Fruit fly (Drosophila melanogaster) whole organism, embryonic: ENCODE measurements around the gene CG42814.

Experiments
- Adf1 ChIP-seq: fragments of 200-800 bp; sonication (Bioruptor generic); IDR thresholded peaks from 2 replicates; pipeline ENCODE4 v1.3.6; 2022; ENCODE audit warnings: missing biosample characterization, missing genetic modification characterization
- B-H2 ChIP-seq: fragments of 200-800 bp; sonication (Bioruptor generic); optimal IDR thresholded peaks from 2 replicates; lab custom pipeline; 2018; ENCODE audit warnings: missing biosample characterization, mild to moderate bottlenecking, missing genetic modification characterization
- CG11560 ChIP-seq: fragments of 200-800 bp; sonication (Bioruptor generic); IDR thresholded peaks from 3 replicates; pipeline ENCODE4 v1.3.6; 2022; ENCODE audit warnings: missing biosample characterization, missing genetic modification characterization
- CG11696 ChIP-seq: fragments of 200-800 bp; sonication (Bioruptor generic); IDR thresholded peaks from 2 replicates; pipeline ENCODE4 v1.3.6; 2022; ENCODE audit warnings: missing biosample characterization, missing genetic modification characterization
- CG12155 ChIP-seq: fragments of 200-800 bp; sonication (Bioruptor generic); optimal IDR thresholded peaks from 3 replicates; lab custom pipeline; 2016; ENCODE audit warnings: missing biosample characterization, missing genetic modification characterization
- CG13894 ChIP-seq: fragments of 200-800 bp; sonication (Bioruptor generic); optimal IDR thresholded peaks from 3 replicates; lab custom pipeline; 2018; ENCODE audit warnings: missing biosample characterization, mild to moderate bottlenecking, missing genetic modification characterization, moderate library complexity
- CG14860 ChIP-seq: fragments of 200-800 bp; sonication (Bioruptor generic); IDR thresholded peaks from 3 replicates; pipeline ENCODE4 v1.3.6; 2022; ENCODE audit warnings: missing biosample characterization, missing genetic modification characterization; ENCODE audit not compliant: partially characterized antibody
- CG15479 ChIP-seq: fragments of 200-800 bp; sonication (Bioruptor generic); optimal IDR thresholded peaks from 3 replicates; lab custom pipeline; 2019; ENCODE audit warnings: missing biosample characterization, mild to moderate bottlenecking, missing genetic modification characterization, moderate library complexity
- CG15601 ChIP-seq: fragments of 200-800 bp; sonication (Bioruptor generic); optimal IDR thresholded peaks from 3 replicates; lab custom pipeline; 2019; ENCODE audit warnings: missing biosample characterization, mild to moderate bottlenecking, missing genetic modification characterization, moderate library complexity
- CG1603 ChIP-seq: fragments of 200-800 bp; sonication (Bioruptor generic); optimal IDR thresholded peaks from 2 replicates; lab custom pipeline; 2019; ENCODE audit warnings: missing biosample characterization, mild to moderate bottlenecking, missing genetic modification characterization, moderate library complexity
- CG16813 ChIP-seq: fragments of 200-800 bp; sonication (Bioruptor generic); IDR thresholded peaks from 3 replicates; pipeline ENCODE4 v1.3.6; 2022; ENCODE audit warnings: missing biosample characterization, missing genetic modification characterization; ENCODE audit not compliant: partially characterized antibody
- CG2199 ChIP-seq: fragments of 200-800 bp; sonication (Bioruptor generic); IDR thresholded peaks from 3 replicates; pipeline ENCODE4 v1.3.6; 2022; ENCODE audit warnings: missing biosample characterization, missing genetic modification characterization
- CG30431 ChIP-seq: fragments of 200-800 bp; sonication (Bioruptor generic); optimal IDR thresholded peaks from 2 replicates; lab custom pipeline; 2017; ENCODE audit warnings: missing biosample characterization, missing genetic modification characterization
- CG31365 ChIP-seq: fragments of 200-800 bp; sonication (Bioruptor generic); optimal IDR thresholded peaks from 2 replicates; lab custom pipeline; 2018; ENCODE audit warnings: missing biosample characterization, mild to moderate bottlenecking, missing genetic modification characterization
- CG33213 ChIP-seq: fragments of 200-800 bp; sonication (Bioruptor generic); optimal IDR thresholded peaks from 3 replicates; lab custom pipeline; 2016; ENCODE audit warnings: missing biosample characterization, missing genetic modification characterization
- CG33557 ChIP-seq: fragments of 200-800 bp; sonication (Bioruptor generic); optimal IDR thresholded peaks from 2 replicates; lab custom pipeline; 2019; ENCODE audit warnings: missing biosample characterization, mild to moderate bottlenecking, missing genetic modification characterization, moderate library complexity
- CG3847 ChIP-seq: fragments of 200-800 bp; sonication (Bioruptor generic); IDR thresholded peaks from 2 replicates; pipeline ENCODE4 v1.3.6; 2022; ENCODE audit warnings: missing biosample characterization, missing genetic modification characterization
- CG4820 ChIP-seq: fragments of 200-800 bp; sonication (Bioruptor generic); optimal IDR thresholded peaks from 3 replicates; lab custom pipeline; 2016; ENCODE audit warnings: missing biosample characterization, missing genetic modification characterization
- CG8290 ChIP-seq, 3 experiments: fragments of 200-800 bp; sonication (Bioruptor generic); optimal IDR thresholded peaks; 2 replicates each; lab custom pipeline; 2016 to 2019; ENCODE audit warnings: missing biosample characterization in 3 of 3, missing genetic modification characterization in 3 of 3, mild to moderate bottlenecking in 2 of 3, moderate library complexity in 1 of 3
- CTCF ChIP-seq: fragments of 200-800 bp; sonication (Bioruptor generic); optimal IDR thresholded peaks from 2 replicates; lab custom pipeline; 2017; ENCODE audit warnings: missing biosample characterization, mild to moderate bottlenecking, missing genetic modification characterization, moderate library complexity
- Deaf1 ChIP-seq: fragments of 200-800 bp; optimal IDR thresholded peaks from 3 replicates; lab custom pipeline; 2019; ENCODE audit warnings: missing biosample characterization, mild to moderate bottlenecking, missing genetic modification characterization, moderate library complexity
- Ets97D ChIP-seq: fragments of 200-800 bp; sonication (Bioruptor generic); optimal IDR thresholded peaks from 3 replicates; lab custom pipeline; 2016; ENCODE audit warnings: missing biosample characterization, missing genetic modification characterization
- Fer2 ChIP-seq: fragments of 200-800 bp; sonication (Bioruptor generic); optimal IDR thresholded peaks from 2 replicates; lab custom pipeline; 2018; ENCODE audit warnings: missing biosample characterization, mild to moderate bottlenecking, missing genetic modification characterization, moderate library complexity
- Hmr ChIP-seq: fragments of 200-800 bp; sonication (Bioruptor generic); optimal IDR thresholded peaks from 3 replicates; lab custom pipeline; 2017; ENCODE audit warnings: mild to moderate bottlenecking, missing biosample characterization, missing genetic modification reagents, missing genetic modification characterization
- Lim3 ChIP-seq: fragments of 200-800 bp; sonication (Bioruptor generic); IDR thresholded peaks from 2 replicates; pipeline ENCODE4 v1.3.6; 2022; ENCODE audit warnings: missing biosample characterization, missing genetic modification characterization
- NfI ChIP-seq: fragments of 200-800 bp; sonication (Bioruptor generic); optimal IDR thresholded peaks from 3 replicates; lab custom pipeline; 2018; ENCODE audit warnings: missing biosample characterization, mild to moderate bottlenecking, missing genetic modification characterization, moderate library complexity
- Poxn ChIP-seq: fragments of 200-800 bp; sonication (Bioruptor generic); IDR thresholded peaks from 2 replicates; pipeline ENCODE4 v1.3.6; 2022; ENCODE audit warnings: missing biosample characterization, missing genetic modification characterization
- Usf ChIP-seq: fragments of 200-800 bp; sonication (Bioruptor generic); optimal IDR thresholded peaks from 2 replicates; lab custom pipeline; 2017; ENCODE audit warnings: missing genotype, missing biosample characterization, missing genetic modification characterization
- amos ChIP-seq: fragments of 200-800 bp; sonication (Bioruptor generic); IDR thresholded peaks from 2 replicates; pipeline ENCODE4 v1.3.6; 2022; ENCODE audit warnings: missing biosample characterization, missing genetic modification characterization; ENCODE audit not compliant: partially characterized antibody
- az2 ChIP-seq: fragments of 200-800 bp; sonication (Bioruptor generic); optimal IDR thresholded peaks from 3 replicates; lab custom pipeline; 2016; ENCODE audit warnings: missing biosample characterization, missing genetic modification characterization
- bab2 ChIP-seq: fragments of 200-800 bp; sonication (Bioruptor generic); optimal IDR thresholded peaks from 2 replicates; lab custom pipeline; 2016; ENCODE audit warnings: missing biosample characterization, missing genetic modification characterization
- bcd ChIP-seq: fragments of 200-800 bp; sonication (Bioruptor generic); optimal IDR thresholded peaks from 2 replicates; lab custom pipeline; 2017; ENCODE audit warnings: missing biosample characterization, mild to moderate bottlenecking, missing genetic modification characterization
- br ChIP-seq: fragments of >200 bp; optimal IDR thresholded peaks from 2 replicates; lab custom pipeline; 2017
- cato ChIP-seq: fragments of 200-800 bp; sonication (Bioruptor generic); optimal IDR thresholded peaks from 2 replicates; lab custom pipeline; 2016; ENCODE audit warnings: missing biosample characterization, missing genetic modification characterization, borderline replicate concordance
- corto ChIP-seq: fragments of 200-800 bp; sonication (Bioruptor generic); optimal IDR thresholded peaks from 2 replicates; lab custom pipeline; 2016; ENCODE audit warnings: missing biosample characterization, mild to moderate bottlenecking, missing genetic modification characterization, moderate library complexity
- dimm ChIP-seq: fragments of 200-800 bp; sonication (Bioruptor generic); IDR thresholded peaks from 2 replicates; pipeline ENCODE4 v1.3.6; 2022; ENCODE audit warnings: missing biosample characterization, missing genetic modification characterization
- dpn ChIP-seq, 2 experiments: fragments of 200-800 bp; sonication (Bioruptor generic); optimal IDR thresholded peaks; 3 replicates each; lab custom pipeline; 2016; ENCODE audit warnings: missing biosample characterization in 2 of 2, missing genetic modification characterization in 2 of 2
- ems ChIP-seq: fragments of 200-800 bp; sonication (Bioruptor generic); optimal IDR thresholded peaks from 3 replicates; lab custom pipeline; 2016; ENCODE audit warnings: missing biosample characterization, missing genetic modification characterization
- fd102C ChIP-seq: fragments of 200-800 bp; sonication (Bioruptor generic); optimal IDR thresholded peaks from 2 replicates; lab custom pipeline; 2018; ENCODE audit warnings: missing biosample characterization, mild to moderate bottlenecking, missing genetic modification characterization, moderate library complexity
- gsb-n ChIP-seq: fragments of 200-800 bp; sonication (Bioruptor generic); optimal IDR thresholded peaks from 3 replicates; lab custom pipeline; 2018; ENCODE audit warnings: missing biosample characterization, mild to moderate bottlenecking, missing genetic modification characterization
- ken ChIP-seq: fragments of 200-800 bp; sonication (Bioruptor generic); IDR thresholded peaks from 3 replicates; pipeline ENCODE4 v1.3.6; 2022; ENCODE audit warnings: missing biosample characterization, missing genetic modification characterization
- lilli ChIP-seq: fragments of 200-800 bp; sonication (Bioruptor generic); optimal IDR thresholded peaks from 3 replicates; lab custom pipeline; 2016; ENCODE audit warnings: missing biosample characterization, missing genetic modification characterization
- lmd ChIP-seq: fragments of 200-800 bp; sonication (Bioruptor generic); IDR thresholded peaks from 2 replicates; pipeline ENCODE4 v1.3.6; 2022; ENCODE audit warnings: missing biosample characterization, missing genetic modification characterization
- mam ChIP-seq: fragments of 200-800 bp; sonication (Bioruptor generic); optimal IDR thresholded peaks from 3 replicates; lab custom pipeline; 2016; ENCODE audit warnings: missing biosample characterization, missing genetic modification characterization
- oc ChIP-seq: fragments of 200-800 bp; sonication (Bioruptor generic); optimal IDR thresholded peaks from 2 replicates; lab custom pipeline; 2018; ENCODE audit warnings: missing biosample characterization, mild to moderate bottlenecking, missing genetic modification characterization, moderate library complexity
- sob ChIP-seq: fragments of 200-800 bp; sonication (Bioruptor generic); IDR thresholded peaks from 2 replicates; pipeline ENCODE4 v1.3.6; 2022; ENCODE audit warnings: missing biosample characterization, missing genetic modification characterization
- ssp ChIP-seq: fragments of 200-800 bp; sonication (Bioruptor generic); IDR thresholded peaks from 2 replicates; pipeline ENCODE4 v1.3.6; 2022; ENCODE audit warnings: missing biosample characterization, missing genetic modification characterization
- tgo ChIP-seq: fragments of 200-800 bp; sonication (Bioruptor generic); IDR thresholded peaks from 3 replicates; pipeline ENCODE4 v1.3.6; 2022; ENCODE audit warnings: missing biosample characterization, missing genetic modification characterization
- tup ChIP-seq: fragments of 200-800 bp; sonication (Bioruptor generic); optimal IDR thresholded peaks from 2 replicates; lab custom pipeline; 2016; ENCODE audit warnings: missing biosample characterization, mild to moderate bottlenecking, missing genetic modification characterization, moderate library complexity

CG42814 gene

dm6 chr3R:27273118-27274062 is 44.1 kb upstream of the CG42814 start, which contains the start of gene CG5934 (continued):
- TF ChIP-seq corto, result no peak
- TF ChIP-seq B-H2 (GFP tag; lab: Kevin White, UChicago), result peak; percentile 59
- peak; percentile 47 for TF ChIP-seq NfI (GFP tag; lab: Kevin White, UChicago)
- no peak for TF ChIP-seq oc (tag; lab: Kevin White, UChicago)
- TF ChIP-seq Adf1 (GFP tag; lab: Robert Waterston, UW), result no peak
- no peak for TF ChIP-seq gsb-n
- no peak for TF ChIP-seq Usf
- no peak for TF ChIP-seq fd102C (GFP tag; lab: Kevin White, UChicago)
- peak; percentile 44 for TF ChIP-seq lilli (GFP tag; lab: Kevin White, UChicago)
- TF ChIP-seq CG33213 (GFP tag; lab: Kevin White, UChicago), result peak; percentile 53
- no peak for TF ChIP-seq CG15479 (GFP tag; lab: Kevin White, UChicago)
- TF ChIP-seq ken, result 0 out of 3 replicates have a peak, but pooled peaks have one; percentile 32
- peak; percentile 50 for TF ChIP-seq Hmr (GFP tag; lab: Kevin White, UChicago)
- TF ChIP-seq CTCF, result peak; percentile 53
- TF ChIP-seq br (lab: Kevin White, UChicago), result no peak
- TF ChIP-seq CG31365 (tag; lab: Kevin White, UChicago), result no peak
- TF ChIP-seq Poxn, result no peak
- peak; percentile 70 for TF ChIP-seq Ets97D (GFP tag; lab: Kevin White, UChicago)
- TF ChIP-seq Deaf1 (tag; lab: Kevin White, UChicago), result peak; percentile 72
- peak in 1 of 2 experiments; percentile 32 for TF ChIP-seq dpn (GFP tag; optimal IDR thresholded peaks at IDR 0.05; lab: Kevin White, UChicago)
- TF ChIP-seq lmd (GFP tag; lab: Robert Waterston, UW), result no peak; the same call in 1 of the 2 replicates
- TF ChIP-seq CG11696 (GFP tag; lab: Robert Waterston, UW), result no peak
- no peak for TF ChIP-seq CG13894 (tag; lab: Kevin White, UChicago)
- peak; percentile 38 for TF ChIP-seq bab2
- no peak for TF ChIP-seq CG2199
- 0 out of 3 replicates have a peak, but pooled peaks have one; percentile 20 for TF ChIP-seq CG16813 (GFP tag; lab: Robert Waterston, UW)
- TF ChIP-seq dimm, result no peak
- TF ChIP-seq Fer2 (tag; lab: Kevin White, UChicago), result peak; percentile 30
- TF ChIP-seq CG15601 (tag; lab: Kevin White, UChicago), result no peak
- no peak for TF ChIP-seq CG4820 (GFP tag; lab: Kevin White, UChicago)
- no peak for TF ChIP-seq cato (GFP tag; lab: Kevin White, UChicago)
- TF ChIP-seq CG12155, result peak; percentile 34
- no peak for TF ChIP-seq CG14860 (GFP tag; lab: Robert Waterston, UW)
- TF ChIP-seq tgo, result no peak
- TF ChIP-seq CG3847 (GFP tag; lab: Robert Waterston, UW), result peak; percentile 62
- TF ChIP-seq mam, result peak; percentile 68
- peak; percentile 57 for TF ChIP-seq ems
- TF ChIP-seq tup (GFP tag; lab: Kevin White, UChicago), result no peak
- TF ChIP-seq CG33557 (GFP tag; lab: Kevin White, UChicago), result no peak
- TF ChIP-seq sob (GFP tag; lab: Robert Waterston, UW), result peak; percentile 42
- no peak for TF ChIP-seq ssp (GFP tag; lab: Robert Waterston, UW)
- peak; percentile 27 for TF ChIP-seq bcd (GFP tag; lab: Kevin White, UChicago)
- no peak for TF ChIP-seq CG30431
- TF ChIP-seq CG1603 (tag; lab: Kevin White, UChicago), result peak; percentile 44
- no peak for TF ChIP-seq az2
- TF ChIP-seq Lim3 (GFP tag; lab: Robert Waterston, UW), result no peak
- TF ChIP-seq CG8290 (GFP tag; optimal IDR thresholded peaks at IDR 0.05; lab: Kevin White, UChicago), result peak; percentile 46
- no peak for TF ChIP-seq CG8290 (tag; optimal IDR thresholded peaks at IDR 0.05; lab: Kevin White, UChicago)
- TF ChIP-seq CG11560 (tag; lab: Robert Waterston, UW), result no peak
- peak; percentile 25; the same call in 1 of the 2 replicates for TF ChIP-seq amos (GFP tag; lab: Robert Waterston, UW)
